Fruit fly (Drosophila melanogaster) whole organism, prepupa: ENCODE data around the gene dpp.

Source experiments
- Blimp-1 ChIP-seq: fragments of 200-800 bp; sonication (Bioruptor generic); optimal IDR thresholded peaks from 3 replicates; lab custom pipeline; 2017; ENCODE audit warnings: missing biosample characterization, missing genetic modification characterization, mild to moderate bottlenecking, moderate library complexity, missing genetic modification reagents
- CG10631 ChIP-seq: fragments of 200-800 bp; sonication (Bioruptor generic); optimal IDR thresholded peaks from 2 replicates; lab custom pipeline; 2016; ENCODE audit warnings: missing biosample characterization, missing genetic modification characterization
- CG11294 ChIP-seq: fragments of 200-800 bp; sonication (Bioruptor generic); IDR thresholded peaks from 2 replicates; pipeline ENCODE4 v1.3.6; 2022; ENCODE audit warnings: missing biosample characterization, missing genetic modification characterization
- CG11762 ChIP-seq: fragments of 200-800 bp; sonication (Bioruptor generic); optimal IDR thresholded peaks from 3 replicates; lab custom pipeline; 2016; ENCODE audit warnings: missing biosample characterization, missing genetic modification characterization; ENCODE audit not compliant: insufficient read depth
- CG11902 ChIP-seq: fragments of 200-800 bp; sonication (Bioruptor generic); optimal IDR thresholded peaks from 3 replicates; lab custom pipeline; 2016; ENCODE audit warnings: missing biosample characterization, missing genetic modification characterization
- CG15336 ChIP-seq: fragments of 200-800 bp; sonication (Bioruptor generic); IDR thresholded peaks from 2 replicates; pipeline ENCODE4 v1.3.6; 2022; ENCODE audit warnings: missing biosample characterization, missing genetic modification characterization
- CG16779 ChIP-seq: fragments of 200-800 bp; sonication (Bioruptor generic); optimal IDR thresholded peaks from 3 replicates; lab custom pipeline; 2017; ENCODE audit warnings: missing biosample characterization, mild to moderate bottlenecking, missing genetic modification characterization
- CG3032 ChIP-seq: fragments of 200-800 bp; optimal IDR thresholded peaks from 2 replicates; lab custom pipeline; 2019; ENCODE audit warnings: missing biosample characterization, mild to moderate bottlenecking, missing genetic modification characterization, moderate library complexity
- CG31627 ChIP-seq: fragments of 200-800 bp; sonication (Bioruptor generic); optimal IDR thresholded peaks from 3 replicates; lab custom pipeline; 2016; ENCODE audit warnings: missing biosample characterization, missing genetic modification characterization
- CG32006 ChIP-seq: fragments of 200-800 bp; sonication (Bioruptor generic); optimal IDR thresholded peaks from 3 replicates; lab custom pipeline; 2017; ENCODE audit warnings: missing biosample characterization, mild to moderate bottlenecking, missing genetic modification characterization
- CG34406 ChIP-seq: fragments of 200-800 bp; sonication (Bioruptor generic); optimal IDR thresholded peaks from 3 replicates; lab custom pipeline; 2016; ENCODE audit warnings: missing biosample characterization, missing genetic modification characterization
- CG3919 ChIP-seq: fragments of 200-800 bp; sonication (Bioruptor generic); optimal IDR thresholded peaks from 3 replicates; lab custom pipeline; 2016; ENCODE audit warnings: missing biosample characterization, missing genetic modification characterization
- CG4318 ChIP-seq: fragments of 200-800 bp; sonication (Bioruptor generic); optimal IDR thresholded peaks from 3 replicates; lab custom pipeline; 2017; ENCODE audit warnings: missing biosample characterization, mild to moderate bottlenecking, missing genetic modification characterization
- CG6163 ChIP-seq: fragments of 200-800 bp; sonication (Bioruptor generic); IDR thresholded peaks from 3 replicates; pipeline ENCODE4 v1.3.6; 2022; ENCODE audit warnings: missing biosample characterization, missing genetic modification characterization
- CG6276 ChIP-seq: fragments of 200-800 bp; sonication (Bioruptor generic); optimal IDR thresholded peaks from 2 replicates; lab custom pipeline; 2017; ENCODE audit warnings: missing biosample characterization, mild to moderate bottlenecking, missing genetic modification characterization
- CG6792 ChIP-seq: fragments of 200-800 bp; sonication (Bioruptor generic); optimal IDR thresholded peaks from 3 replicates; lab custom pipeline; 2016; ENCODE audit warnings: missing biosample characterization, missing genetic modification characterization
- CG6854 ChIP-seq: fragments of 200-800 bp; sonication (Bioruptor generic); optimal IDR thresholded peaks from 2 replicates; lab custom pipeline; 2017; ENCODE audit warnings: missing biosample characterization, mild to moderate bottlenecking, missing genetic modification characterization
- CG7368 ChIP-seq: fragments of 200-800 bp; sonication (Bioruptor generic); optimal IDR thresholded peaks from 3 replicates; lab custom pipeline; 2016; ENCODE audit warnings: missing biosample characterization, missing genetic modification characterization
- CG8319 ChIP-seq: fragments of 200-800 bp; sonication (Bioruptor generic); optimal IDR thresholded peaks from 3 replicates; lab custom pipeline; 2016; ENCODE audit warnings: missing biosample characterization, missing genetic modification characterization
- CG8632 ChIP-seq: fragments of 200-800 bp; sonication (Bioruptor generic); optimal IDR thresholded peaks from 3 replicates; lab custom pipeline; 2016; ENCODE audit warnings: missing biosample characterization, missing genetic modification characterization
- Eip93F ChIP-seq: fragments of 200-800 bp; sonication (Bioruptor generic); optimal IDR thresholded peaks from 2 replicates; lab custom pipeline; 2016; ENCODE audit warnings: missing biosample characterization, mild to moderate bottlenecking, missing genetic modification characterization
- Ets21C ChIP-seq: fragments of 200-800 bp; sonication (Bioruptor generic); optimal IDR thresholded peaks from 3 replicates; lab custom pipeline; 2016; ENCODE audit warnings: missing biosample characterization, missing genetic modification characterization
- Ets96B ChIP-seq: fragments of 200-800 bp; optimal IDR thresholded peaks from 2 replicates; lab custom pipeline; 2019; ENCODE audit warnings: missing biosample characterization, mild to moderate bottlenecking, missing genetic modification characterization, moderate library complexity
- Gug ChIP-seq: fragments of 200-800 bp; sonication (Bioruptor generic); IDR thresholded peaks from 2 replicates; pipeline ENCODE4 v1.3.6; 2022; ENCODE audit warnings: missing biosample characterization, missing genetic modification characterization
- Hr38 ChIP-seq: sonication (Bioruptor generic); optimal IDR thresholded peaks from 2 replicates; lab custom pipeline; 2016; ENCODE audit warnings: missing biosample characterization, missing genetic modification characterization
- Hr39 ChIP-seq: fragments of 200-800 bp; sonication (Bioruptor generic); optimal IDR thresholded peaks from 2 replicates; lab custom pipeline; 2016; ENCODE audit warnings: missing biosample characterization, missing genetic modification characterization
- Hr4 ChIP-seq: fragments of 200-800 bp; sonication (Bioruptor generic); optimal IDR thresholded peaks from 3 replicates; lab custom pipeline; 2016; ENCODE audit warnings: missing biosample characterization, missing genetic modification characterization
- Lpt ChIP-seq: fragments of 200-800 bp; sonication (Bioruptor generic); optimal IDR thresholded peaks from 3 replicates; lab custom pipeline; 2016; ENCODE audit warnings: missing biosample characterization, missing genetic modification characterization
- Met ChIP-seq: fragments of 200-800 bp; sonication (Bioruptor generic); optimal IDR thresholded peaks from 3 replicates; lab custom pipeline; 2016; ENCODE audit warnings: missing biosample characterization, missing genetic modification characterization
- OdsH ChIP-seq: fragments of 200-800 bp; sonication (Bioruptor generic); optimal IDR thresholded peaks from 3 replicates; lab custom pipeline; 2016; ENCODE audit warnings: missing biosample characterization, missing genetic modification characterization
- Smox ChIP-seq: fragments of 200-800 bp; sonication (Bioruptor generic); optimal IDR thresholded peaks from 3 replicates; lab custom pipeline; 2016; ENCODE audit warnings: missing biosample characterization, missing genetic modification characterization
- Sox102F ChIP-seq: fragments of 200-800 bp; sonication (Bioruptor generic); optimal IDR thresholded peaks from 2 replicates; lab custom pipeline; 2016; ENCODE audit warnings: missing biosample characterization, mild to moderate bottlenecking, missing genetic modification characterization
- Sox14 ChIP-seq: fragments of 200-800 bp; sonication (Bioruptor generic); optimal IDR thresholded peaks from 3 replicates; lab custom pipeline; 2016; ENCODE audit warnings: missing biosample characterization, missing genetic modification characterization
- Sox15 ChIP-seq: fragments of 200-800 bp; sonication (Bioruptor generic); optimal IDR thresholded peaks from 3 replicates; lab custom pipeline; 2016; ENCODE audit warnings: missing biosample characterization, missing genetic modification characterization
- acj6 ChIP-seq: fragments of 200-800 bp; sonication (Bioruptor generic); optimal IDR thresholded peaks from 3 replicates; lab custom pipeline; 2016; ENCODE audit warnings: missing biosample characterization, missing genetic modification characterization
- cyc ChIP-seq: fragments of 200-800 bp; sonication (Bioruptor generic); optimal IDR thresholded peaks from 3 replicates; lab custom pipeline; 2016; ENCODE audit warnings: missing biosample characterization, missing genetic modification characterization
- dsx ChIP-seq: fragments of 200-800 bp; optimal IDR thresholded peaks from 3 replicates; lab custom pipeline; 2019; ENCODE audit warnings: missing biosample characterization, mild to moderate bottlenecking, missing genetic modification characterization, moderate library complexity; ENCODE audit not compliant: poor library complexity, severe bottlenecking
- eg ChIP-seq: fragments of 200-800 bp; sonication (Bioruptor generic); IDR thresholded peaks from 3 replicates; pipeline ENCODE4 v1.3.6; 2022; ENCODE audit warnings: missing biosample characterization, missing genetic modification characterization
- esn ChIP-seq: fragments of 200-800 bp; sonication (Bioruptor generic); optimal IDR thresholded peaks from 2 replicates; lab custom pipeline; 2016; ENCODE audit warnings: missing biosample characterization, mild to moderate bottlenecking, missing genetic modification characterization, moderate library complexity
- fd59A ChIP-seq: fragments of 200-800 bp; sonication (Bioruptor generic); optimal IDR thresholded peaks from 2 replicates; lab custom pipeline; 2017; ENCODE audit warnings: missing biosample characterization, mild to moderate bottlenecking, missing genetic modification characterization, missing genetic modification reagents
- fd85E ChIP-seq: fragments of 200-800 bp; sonication (Bioruptor generic); optimal IDR thresholded peaks from 3 replicates; lab custom pipeline; 2016; ENCODE audit warnings: missing biosample characterization, missing genetic modification characterization
- lz ChIP-seq: fragments of 200-800 bp; sonication (Bioruptor generic); optimal IDR thresholded peaks from 3 replicates; lab custom pipeline; 2016; ENCODE audit warnings: missing biosample characterization, missing genetic modification characterization
- net ChIP-seq: fragments of 200-800 bp; sonication (Bioruptor generic); optimal IDR thresholded peaks from 3 replicates; lab custom pipeline; 2016; ENCODE audit warnings: missing biosample characterization, missing genetic modification characterization
- pdm3 ChIP-seq: fragments of 200-800 bp; sonication (Bioruptor generic); optimal IDR thresholded peaks from 3 replicates; lab custom pipeline; 2016; ENCODE audit warnings: missing biosample characterization, missing genetic modification characterization
- salr ChIP-seq, 2 experiments: fragments of 200-800 bp; sonication (Bioruptor generic); optimal IDR thresholded peaks; 3 replicates each; lab custom pipeline; 2016 to 2018; ENCODE audit warnings: missing biosample characterization in 2 of 2, missing genetic modification characterization in 2 of 2, mild to moderate bottlenecking in 1 of 2
- spab ChIP-seq: fragments of 200-800 bp; sonication (Bioruptor generic); optimal IDR thresholded peaks from 2 replicates; lab custom pipeline; 2017; ENCODE audit warnings: missing biosample characterization, mild to moderate bottlenecking, missing genetic modification characterization, missing genetic modification reagents
- ss ChIP-seq, 2 experiments: fragments of 200-800 bp; sonication (Bioruptor generic); optimal IDR thresholded peaks; 2 replicates in 1 of 2; 3 replicates in 1 of 2; lab custom pipeline; 2017 to 2018; ENCODE audit warnings: mild to moderate bottlenecking in 2 of 2, missing biosample characterization in 2 of 2, missing genetic modification characterization in 2 of 2, moderate library complexity in 1 of 2
- svp ChIP-seq: fragments of 200-800 bp; sonication (Bioruptor generic); peaks from one replicate; lab custom pipeline; 2016; ENCODE audit warnings: missing biosample characterization, missing genetic modification characterization
- vri ChIP-seq: fragments of 200-800 bp; sonication (Bioruptor generic); optimal IDR thresholded peaks from 3 replicates; lab custom pipeline; 2016; ENCODE audit warnings: missing biosample characterization, mild to moderate bottlenecking, missing genetic modification characterization

Gene dpp

DNA sequence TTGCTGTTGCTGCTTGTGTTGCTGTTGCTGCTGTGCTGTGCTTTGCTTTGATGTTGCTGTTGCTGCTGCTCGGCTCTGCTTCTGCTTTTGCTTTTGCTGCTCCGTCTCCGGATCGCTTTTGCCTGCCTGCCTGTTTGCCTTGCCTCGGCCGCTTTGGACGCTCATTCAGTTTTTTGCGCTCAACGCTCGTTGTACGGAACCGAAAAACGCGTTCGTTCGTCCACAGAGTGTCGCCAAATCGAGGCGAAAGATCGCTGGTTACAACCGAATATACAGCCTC is at the start of gene dpp:
Gene dpp, plus strand, starts transcription at position 164 of the 280 bp plus-strand sequence.
- no peak for TF ChIP-seq Met (GFP tag; lab: Kevin White, UChicago)
- TF ChIP-seq lz (GFP tag; lab: Kevin White, UChicago), result no peak
- no peak for TF ChIP-seq spab (GFP tag; lab: Kevin White, UChicago)
- no peak for TF ChIP-seq fd59A (GFP tag; lab: Kevin White, UChicago)
- TF ChIP-seq Lpt (GFP tag; lab: Kevin White, UChicago), result no peak
- TF ChIP-seq eg (GFP tag; lab: Robert Waterston, UW), result no peak
- TF ChIP-seq Ets96B, result no peak
- no peak for TF ChIP-seq CG11762
- peak; percentile 36 for TF ChIP-seq CG3919 (GFP tag; lab: Kevin White, UChicago)
- TF ChIP-seq vri, result no peak
- TF ChIP-seq ss (GFP tag; optimal IDR thresholded peaks at IDR 0.05; lab: Kevin White, UChicago), result no peak
- 0 out of 3 replicates have a peak, but pooled peaks have one; percentile 25 for TF ChIP-seq CG6163
- peak; percentile 32 for TF ChIP-seq svp (GFP tag; lab: Kevin White, UChicago)
- TF ChIP-seq Blimp-1 (GFP tag; lab: Kevin White, UChicago), result no peak
- TF ChIP-seq CG11294, result no peak
- no peak for TF ChIP-seq CG6792 (GFP tag; lab: Kevin White, UChicago)
- TF ChIP-seq CG16779 (tag; lab: Kevin White, UChicago), result no peak
- TF ChIP-seq, all 60 proteins: peak for 3

DNA sequence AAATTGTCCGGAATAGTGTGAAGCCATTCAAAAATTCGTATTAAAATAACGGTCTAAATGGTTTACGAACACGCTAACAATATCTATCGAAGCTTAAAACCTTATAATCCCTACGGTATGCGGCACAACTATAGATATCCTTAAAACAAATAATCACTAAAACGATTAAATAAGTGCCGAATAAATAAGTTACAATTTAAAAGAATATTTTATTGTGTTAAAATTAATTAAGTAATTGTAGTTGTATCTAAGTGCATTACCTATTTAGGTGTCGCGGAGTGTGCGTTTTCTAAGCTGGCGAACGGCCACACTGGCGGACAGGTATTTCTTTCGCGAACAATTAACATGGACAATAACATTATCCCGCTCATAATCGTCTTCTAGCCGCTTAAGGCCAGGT is 47.4 kb upstream of the dpp start, which contains the start of gene Eogt:
Gene Eogt, plus strand, starts transcription at position 293 of the 400 bp plus-strand sequence.
- TF ChIP-seq CG10631 (GFP tag; lab: Kevin White, UChicago) (peak; percentile 95), CG11762 (peak; percentile 65), Hr4 (GFP tag; lab: Kevin White, UChicago) (peak; percentile 93), Sox102F (GFP tag; lab: Kevin White, UChicago) (peak; percentile 88), CG8319 (peak; percentile 79), CG6163 (peak; percentile 98), fd59A (GFP tag; lab: Kevin White, UChicago) (peak; percentile 94), dsx (GFP tag; lab: Kevin White, UChicago) (peak; percentile 95), CG32006 (GFP tag; lab: Kevin White, UChicago) (peak; percentile 95), CG31627 (GFP tag; lab: Kevin White, UChicago) (peak; percentile 93), Hr39 (GFP tag; lab: Kevin White, UChicago) (peak; percentile 90), CG11902 (GFP tag; lab: Kevin White, UChicago) (peak; percentile 93), CG6792 (GFP tag; lab: Kevin White, UChicago) (peak; percentile 93), CG15336 (peak; percentile 96), pdm3 (GFP tag; lab: Kevin White, UChicago) (peak; percentile 93), cyc (GFP tag; lab: Kevin White, UChicago) (peak; percentile 91), lz (GFP tag; lab: Kevin White, UChicago) (peak; percentile 95), CG4318 (GFP tag; lab: Kevin White, UChicago) (peak; percentile 89), Lpt (GFP tag; lab: Kevin White, UChicago) (peak; percentile 89), fd85E (peak; percentile 43), CG3919 (GFP tag; lab: Kevin White, UChicago) (peak; percentile 91), esn (GFP tag; lab: Kevin White, UChicago) (peak; percentile 93), CG11294 (peak; percentile 96), Sox15 (peak; percentile 96), Hr38 (GFP tag; lab: Kevin White, UChicago) (no peak), net (GFP tag; lab: Kevin White, UChicago) (peak; percentile 89), ss (GFP tag; optimal IDR thresholded peaks at IDR 0.05; lab: Kevin White, UChicago) (peak in 1 of 2 experiments; percentile 92), CG3032 (tag; lab: Kevin White, UChicago) (peak; percentile 98), Eip93F (GFP tag; lab: Kevin White, UChicago) (peak; percentile 83), CG6854 (peak; percentile 83), Ets21C (GFP tag; lab: Kevin White, UChicago) (peak; percentile 86), CG8632 (GFP tag; lab: Kevin White, UChicago) (peak; percentile 93), salr (GFP tag; optimal IDR thresholded peaks at IDR 0.05; lab: Kevin White, UChicago) (peak; percentile 84 to 96), acj6 (GFP tag; lab: Kevin White, UChicago) (peak; percentile 95), CG34406 (GFP tag; lab: Kevin White, UChicago) (peak; percentile 95), Smox (GFP tag; lab: Kevin White, UChicago) (peak; percentile 92), OdsH (GFP tag; lab: Kevin White, UChicago) (peak; percentile 96), Ets96B (peak; percentile 97), CG6276 (GFP tag; lab: Kevin White, UChicago) (peak; percentile 89), Sox14 (peak; percentile 94), Blimp-1 (GFP tag; lab: Kevin White, UChicago) (peak; percentile 84), Gug (peak; percentile 95), CG7368 (GFP tag; lab: Kevin White, UChicago) (peak; percentile 84)
